Worm (Caenorhabditis elegans) whole organism, L4 larva: ENCODE data around the gene dgn-1.

Experiments used
- R02D3.7 ChIP-seq: fragments of 150-350 bp; sonication (generic microtip); optimal IDR thresholded peaks from 3 replicates; lab custom pipeline; 2014; ENCODE audit warnings: missing biosample characterization, missing genetic modification characterization
- daf-8 ChIP-seq: fragments of 200-800 bp; sonication (Bioruptor generic); IDR thresholded peaks from 2 replicates; pipeline ENCODE4 v1.3.6; 2022; ENCODE audit warnings: missing genetic modification characterization, missing compliant biosample characterization
- lin-39 ChIP-seq: fragments of 150-350 bp; optimal IDR thresholded peaks from 2 replicates; lab custom pipeline; 2014; ENCODE audit warnings: missing biosample characterization, missing genetic modification reagents, missing genetic modification characterization

DNA sequence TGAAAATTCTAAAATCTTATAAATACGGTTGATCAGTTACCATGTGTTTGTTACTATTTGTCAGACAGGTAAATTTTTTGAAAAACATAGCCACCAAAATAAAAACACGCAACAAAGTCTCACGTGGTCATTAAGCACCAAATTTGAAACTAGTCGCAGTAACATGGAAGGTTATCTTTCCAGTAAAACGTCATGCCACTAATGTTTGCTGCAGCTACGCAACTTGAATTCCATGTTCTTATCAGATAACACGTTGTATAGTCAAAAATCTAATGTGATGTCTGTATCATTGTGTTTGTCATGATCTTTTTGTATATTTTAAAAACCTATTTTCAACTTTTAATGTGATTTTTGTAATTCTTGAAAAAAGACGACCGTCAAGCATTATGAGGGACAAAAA is 27.0 kb downstream of the dgn-1 start:
- TF ChIP-seq R02D3.7 (tag; lab: Kevin White, UChicago) (no peak), daf-8 (no peak), lin-39 (tag; lab: Kevin White, UChicago) (no peak)
